Worm (Caenorhabditis elegans): ENCODE results near the gene ipla-2.

The ipla-2 gene

ce11 chrX:9803603-9804002 lies 34.2 kb downstream of the ipla-2 start (continued):
- TF ChIP-seq nhr-71 (tag; optimal IDR thresholded peaks at IDR 0.05) (peak; percentile 35), lin-14 (GFP tag; optimal IDR thresholded peaks at IDR 0.05) (peak; percentile 81), lin-15B (tag; optimal IDR thresholded peaks at IDR 0.05) (no peak), rnt-1 (tag; optimal IDR thresholded peaks at IDR 0.05) (no peak)

ce11 chrX:9798530-9798929 lies 39.3 kb downstream of the ipla-2 start, which contains the start of gene F36G3.3:
F36G3.3 (plus strand) TSS chrX:9798835.
- TF ChIP-seq fkh-8 (tag; optimal IDR thresholded peaks at IDR 0.05) (no peak), aha-1 (tag; optimal IDR thresholded peaks at IDR 0.05) (no peak), hlh-17 (GFP tag; optimal IDR thresholded peaks at IDR 0.05; ENCODE audit: borderline replicate concordance) (no peak), dsc-1 (tag; optimal IDR thresholded peaks at IDR 0.05) (no peak), hlh-4 (tag; optimal IDR thresholded peaks at IDR 0.05) (no peak), pax-3 (tag; optimal IDR thresholded peaks at IDR 0.05) (no peak), C34B4.2 (tag; optimal IDR thresholded peaks at IDR 0.05) (no peak), snpc-4 (tag; optimal IDR thresholded peaks at IDR 0.05) (no peak), mab-9 (GFP tag; IDR thresholded peaks at IDR 0.05) (no peak), unc-130 (tag; optimal IDR thresholded peaks at IDR 0.05) (no peak), blmp-1 (tag; optimal IDR thresholded peaks at IDR 0.05) (no peak), nhr-71 (tag; optimal IDR thresholded peaks at IDR 0.05) (peak; percentile 18), swsn-7 (tag; optimal IDR thresholded peaks at IDR 0.05) (no peak), tbx-2 (tag; optimal IDR thresholded peaks at IDR 0.05) (no peak), sptf-1 (tag; optimal IDR thresholded peaks at IDR 0.05) (no peak), lsy-2 (tag; optimal IDR thresholded peaks at IDR 0.05) (peak in 1 of 2 experiments; percentile 12), nhr-77 (tag; optimal IDR thresholded peaks at IDR 0.05) (no peak), lin-14 (GFP tag; optimal IDR thresholded peaks at IDR 0.05) (peak; percentile 83), efl-3 (GFP tag; optimal IDR thresholded peaks at IDR 0.05) (no peak), lir-3 (tag; optimal IDR thresholded peaks at IDR 0.05; ENCODE audit: poor library complexity) (no peak), egl-27 (tag; optimal IDR thresholded peaks at IDR 0.05) (no peak), mef-2 (tag; optimal IDR thresholded peaks at IDR 0.05) (no peak), hpl-2 (GFP tag; optimal IDR thresholded peaks at IDR 0.05) (no peak), nhr-11 (tag; optimal IDR thresholded peaks at IDR 0.05) (no peak), aly-2 (tag; optimal IDR thresholded peaks at IDR 0.05) (no peak), egl-13 (tag; optimal IDR thresholded peaks at IDR 0.05) (peak; percentile 0), lin-35 (GFP tag; optimal IDR thresholded peaks at IDR 0.05) (no peak), fkh-10 (GFP tag; optimal IDR thresholded peaks at IDR 0.05) (peak; percentile 49), efl-1 (optimal IDR thresholded peaks at IDR 0.05) (no peak), efl-1 (GFP tag; optimal IDR thresholded peaks at IDR 0.05 in 1 of 2) (no peak), lin-13 (GFP tag; optimal IDR thresholded peaks at IDR 0.05) (no peak), nhr-20 (tag; optimal IDR thresholded peaks at IDR 0.05) (no peak), nhr-12 (tag; optimal IDR thresholded peaks at IDR 0.05) (no peak), ama-1 (optimal IDR thresholded peaks at IDR 0.05) (no peak), Y116A8C.19 (tag; optimal IDR thresholded peaks at IDR 0.05; ENCODE audit: borderline replicate concordance) (no peak), pag-3 (tag; optimal IDR thresholded peaks at IDR 0.05; ENCODE audit: borderline replicate concordance, insufficient read depth) (no peak), zip-4 (GFP tag; optimal IDR thresholded peaks at IDR 0.05) (no peak), ceh-82 (tag; optimal IDR thresholded peaks at IDR 0.05) (peak in 1 of 3 experiments; percentile 27), dpl-1 (GFP tag; optimal IDR thresholded peaks at IDR 0.05) (no peak), nhr-85 (tag) (no peak)

ce11 chrX:9796063-9796462 lies 41.8 kb downstream of the ipla-2 start:
- TF ChIP-seq nhr-90 (tag; optimal IDR thresholded peaks at IDR 0.05; ENCODE audit: poor library complexity) (no peak), nhr-71 (tag; optimal IDR thresholded peaks at IDR 0.05) (no peak)
